Worm (Caenorhabditis elegans): ENCODE measurements around the gene fbxa-2.

DNA sequence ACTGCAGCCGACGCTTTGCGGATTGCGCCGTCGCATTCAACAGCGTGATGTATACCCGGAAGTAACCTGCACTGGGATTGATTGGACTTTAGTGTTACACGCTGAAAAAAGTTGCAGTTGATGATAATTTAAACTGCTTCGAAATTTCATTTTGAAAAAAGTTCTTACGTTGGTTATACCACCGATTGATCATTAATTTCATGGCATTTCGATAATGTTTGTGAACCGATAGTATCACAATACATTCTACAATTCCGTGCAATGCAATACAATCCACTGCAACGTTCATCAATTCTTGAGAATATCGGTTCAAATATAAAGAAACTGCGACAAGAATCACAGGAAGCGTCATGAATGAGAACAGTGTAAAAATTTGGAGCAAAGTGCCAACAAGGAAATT is 34.3 kb downstream of the fbxa-2 start, which contains the start of gene F21H7.3:
- TF ChIP-seq lin-13 (GFP tag; optimal IDR thresholded peaks at IDR 0.05) (no peak), mdl-1 (tag; optimal IDR thresholded peaks at IDR 0.05) (no peak), snpc-4 (tag; optimal IDR thresholded peaks at IDR 0.05) (no peak), sem-4 (tag; optimal IDR thresholded peaks at IDR 0.05) (no peak), dmd-4 (tag; optimal IDR thresholded peaks at IDR 0.05) (no peak)
